Fruit fly (Drosophila melanogaster): ENCODE data around the gene AgmNAT.

Gene AgmNAT

dm6 chrX:5770730-5771181, 44.9 kb downstream of the AgmNAT start, which contains the start of gene CG3097 (continued):
- TF ChIP-seq CG12299 (tag; optimal IDR thresholded peaks at IDR 0.05) (no peak), C15 (GFP tag; IDR thresholded peaks at IDR 0.05) (no peak), CG3065 (GFP tag; optimal IDR thresholded peaks at IDR 0.05) (peak; percentile 86), sna (GFP tag; IDR thresholded peaks at IDR 0.05; ENCODE audit: partially characterized antibody) (peak; percentile 46; the same call in 1 of the 2 replicates), ci (GFP tag; IDR thresholded peaks at IDR 0.05) (peak; percentile 55; the same call in 2 of the 3 replicates), CG6791 (GFP tag; IDR thresholded peaks at IDR 0.05; ENCODE audit: partially characterized antibody) (peak; percentile 20; the same call in 1 of the 3 replicates), Scr (GFP tag; IDR thresholded peaks at IDR 0.05; ENCODE audit: partially characterized antibody) (peak; percentile 36), klu (GFP tag; IDR thresholded peaks at IDR 0.05) (peak; percentile 76), gce (GFP tag; IDR thresholded peaks at IDR 0.05) (peak; percentile 29; the same call in 1 of the 3 replicates), sisA (GFP tag; IDR thresholded peaks at IDR 0.05) (no peak), CG4360 (GFP tag; IDR thresholded peaks at IDR 0.05) (peak; percentile 83), wdn (GFP tag; IDR thresholded peaks at IDR 0.05) (no peak), z (GFP tag; IDR thresholded peaks at IDR 0.05) (peak; percentile 99), exex (tag; optimal IDR thresholded peaks at IDR 0.05) (no peak), Jarid2 (GFP tag; optimal IDR thresholded peaks at IDR 0.05) (peak; percentile 24), Taf1 (GFP tag; IDR thresholded peaks at IDR 0.05) (no peak), croc (GFP tag; conservative IDR thresholded peaks at IDR 0.05) (no peak), CG8281 (tag; optimal IDR thresholded peaks at IDR 0.05) (no peak), tio (GFP tag; optimal IDR thresholded peaks at IDR 0.05) (no peak), Hr78 (GFP tag; optimal IDR thresholded peaks at IDR 0.05) (peak in 1 of 2 experiments; percentile 40), chn (GFP tag; optimal IDR thresholded peaks at IDR 0.05) (peak; percentile 39), trem (tag; optimal IDR thresholded peaks at IDR 0.05) (peak; percentile 98), Nf-YB (GFP tag; optimal IDR thresholded peaks at IDR 0.05) (peak; percentile 58), CG10321 (GFP tag; IDR thresholded peaks at IDR 0.05) (peak; percentile 85), Lpt (GFP tag; optimal IDR thresholded peaks at IDR 0.05) (no peak), pros (GFP tag; optimal IDR thresholded peaks at IDR 0.05) (peak; percentile 24), chm (GFP tag; IDR thresholded peaks at IDR 0.05) (no peak), CG12744 (GFP tag; optimal IDR thresholded peaks at IDR 0.05) (no peak), ap (GFP tag; IDR thresholded peaks at IDR 0.05) (no peak), Opbp (GFP tag; IDR thresholded peaks at IDR 0.05; ENCODE audit: partially characterized antibody) (peak; percentile 59; the same call in 2 of the 3 replicates), CG2889 (GFP tag; IDR thresholded peaks at IDR 0.05) (no peak), Blimp-1 (GFP tag; optimal IDR thresholded peaks at IDR 0.05) (peak; percentile 41), nau (GFP tag; optimal IDR thresholded peaks at IDR 0.05) (no peak), lmd (GFP tag; IDR thresholded peaks at IDR 0.05) (no peak), Adf1 (GFP tag; IDR thresholded peaks at IDR 0.05) (peak; percentile 74), prd (optimal IDR thresholded peaks at IDR 0.05) (no peak), prd (GFP tag; IDR thresholded peaks at IDR 0.05) (peak; percentile 21; the same call in 1 of the 3 replicates), esg (GFP tag; conservative IDR thresholded peaks at IDR 0.05) (no peak), CG1832 (GFP tag; optimal IDR thresholded peaks at IDR 0.05) (peak; percentile 94), aop (GFP tag; IDR thresholded peaks at IDR 0.05) (peak; percentile 51; the same call in 1 of the 2 replicates), sr (GFP tag; IDR thresholded peaks at IDR 0.05) (peak; percentile 99), ato (GFP tag; IDR thresholded peaks at IDR 0.05; ENCODE audit: partially characterized antibody) (peak; percentile 22; the same call in 1 of the 2 replicates), psq (GFP tag; optimal IDR thresholded peaks at IDR 0.05) (no peak), CG12942 (GFP tag; optimal IDR thresholded peaks at IDR 0.05) (no peak), amos (GFP tag; IDR thresholded peaks at IDR 0.05; ENCODE audit: partially characterized antibody) (peak; percentile 13; the same call in 1 of the 2 replicates), CG8478 (optimal IDR thresholded peaks at IDR 0.05) (peak; percentile 80), cg (GFP tag; optimal IDR thresholded peaks at IDR 0.05) (peak; percentile 25), Gsc (GFP tag; IDR thresholded peaks at IDR 0.05) (no peak), Optix (GFP tag; IDR thresholded peaks at IDR 0.05) (no peak), CG9797 (GFP tag; optimal IDR thresholded peaks at IDR 0.05) (no peak), CG3847 (GFP tag; IDR thresholded peaks at IDR 0.05) (no peak)
